Fruit fly (Drosophila melanogaster) whole organism, prepupa: ENCODE measurements around the gene CG15570.

Experiments used
- CG10631 ChIP-seq: fragments of 200-800 bp; sonication (Bioruptor generic); optimal IDR thresholded peaks from 2 replicates; lab custom pipeline; 2016; ENCODE audit warnings: missing biosample characterization, missing genetic modification characterization
- CG11294 ChIP-seq: fragments of 200-800 bp; sonication (Bioruptor generic); IDR thresholded peaks from 2 replicates; pipeline ENCODE4 v1.3.6; 2022; ENCODE audit warnings: missing biosample characterization, missing genetic modification characterization
- CG11902 ChIP-seq: fragments of 200-800 bp; sonication (Bioruptor generic); optimal IDR thresholded peaks from 3 replicates; lab custom pipeline; 2016; ENCODE audit warnings: missing biosample characterization, missing genetic modification characterization
- CG1621 ChIP-seq: fragments of 200-800 bp; sonication (Bioruptor generic); optimal IDR thresholded peaks from 3 replicates; lab custom pipeline; 2018; ENCODE audit warnings: missing biosample characterization, mild to moderate bottlenecking, missing genetic modification characterization
- CG31627 ChIP-seq: fragments of 200-800 bp; sonication (Bioruptor generic); optimal IDR thresholded peaks from 3 replicates; lab custom pipeline; 2016; ENCODE audit warnings: missing biosample characterization, missing genetic modification characterization
- CG32006 ChIP-seq: fragments of 200-800 bp; sonication (Bioruptor generic); optimal IDR thresholded peaks from 3 replicates; lab custom pipeline; 2017; ENCODE audit warnings: missing biosample characterization, mild to moderate bottlenecking, missing genetic modification characterization
- CG34406 ChIP-seq: fragments of 200-800 bp; sonication (Bioruptor generic); optimal IDR thresholded peaks from 3 replicates; lab custom pipeline; 2016; ENCODE audit warnings: missing biosample characterization, missing genetic modification characterization
- CG3919 ChIP-seq: fragments of 200-800 bp; sonication (Bioruptor generic); optimal IDR thresholded peaks from 3 replicates; lab custom pipeline; 2016; ENCODE audit warnings: missing biosample characterization, missing genetic modification characterization
- CG4318 ChIP-seq: fragments of 200-800 bp; sonication (Bioruptor generic); optimal IDR thresholded peaks from 3 replicates; lab custom pipeline; 2017; ENCODE audit warnings: missing biosample characterization, mild to moderate bottlenecking, missing genetic modification characterization
- CG6163 ChIP-seq: fragments of 200-800 bp; sonication (Bioruptor generic); IDR thresholded peaks from 3 replicates; pipeline ENCODE4 v1.3.6; 2022; ENCODE audit warnings: missing biosample characterization, missing genetic modification characterization
- CG6276 ChIP-seq: fragments of 200-800 bp; sonication (Bioruptor generic); optimal IDR thresholded peaks from 2 replicates; lab custom pipeline; 2017; ENCODE audit warnings: missing biosample characterization, mild to moderate bottlenecking, missing genetic modification characterization
- CG6792 ChIP-seq: fragments of 200-800 bp; sonication (Bioruptor generic); optimal IDR thresholded peaks from 3 replicates; lab custom pipeline; 2016; ENCODE audit warnings: missing biosample characterization, missing genetic modification characterization
- CG6854 ChIP-seq: fragments of 200-800 bp; sonication (Bioruptor generic); optimal IDR thresholded peaks from 2 replicates; lab custom pipeline; 2017; ENCODE audit warnings: missing biosample characterization, mild to moderate bottlenecking, missing genetic modification characterization
- CG8119 ChIP-seq: fragments of 200-800 bp; sonication (Bioruptor generic); IDR thresholded peaks from 3 replicates; pipeline ENCODE4 v1.3.6; 2022; ENCODE audit warnings: missing biosample characterization, missing genetic modification characterization
- CG8319 ChIP-seq: fragments of 200-800 bp; sonication (Bioruptor generic); optimal IDR thresholded peaks from 3 replicates; lab custom pipeline; 2016; ENCODE audit warnings: missing biosample characterization, missing genetic modification characterization
- Eip75B ChIP-seq: fragments of 200-800 bp; sonication (Bioruptor generic); optimal IDR thresholded peaks from 3 replicates; lab custom pipeline; 2016; ENCODE audit warnings: missing biosample characterization, missing genetic modification characterization
- Eip78C ChIP-seq: fragments of 200-800 bp; sonication (Bioruptor generic); peaks from one replicate; lab custom pipeline; 2016; ENCODE audit warnings: missing biosample characterization, missing genetic modification characterization
- Eip93F ChIP-seq: fragments of 200-800 bp; sonication (Bioruptor generic); optimal IDR thresholded peaks from 2 replicates; lab custom pipeline; 2016; ENCODE audit warnings: missing biosample characterization, mild to moderate bottlenecking, missing genetic modification characterization
- Ets21C ChIP-seq: fragments of 200-800 bp; sonication (Bioruptor generic); optimal IDR thresholded peaks from 3 replicates; lab custom pipeline; 2016; ENCODE audit warnings: missing biosample characterization, missing genetic modification characterization
- Ets96B ChIP-seq: fragments of 200-800 bp; optimal IDR thresholded peaks from 2 replicates; lab custom pipeline; 2019; ENCODE audit warnings: missing biosample characterization, mild to moderate bottlenecking, missing genetic modification characterization, moderate library complexity
- Gug ChIP-seq: fragments of 200-800 bp; sonication (Bioruptor generic); IDR thresholded peaks from 2 replicates; pipeline ENCODE4 v1.3.6; 2022; ENCODE audit warnings: missing biosample characterization, missing genetic modification characterization
- Hr38 ChIP-seq: sonication (Bioruptor generic); optimal IDR thresholded peaks from 2 replicates; lab custom pipeline; 2016; ENCODE audit warnings: missing biosample characterization, missing genetic modification characterization
- Hr4 ChIP-seq: fragments of 200-800 bp; sonication (Bioruptor generic); optimal IDR thresholded peaks from 3 replicates; lab custom pipeline; 2016; ENCODE audit warnings: missing biosample characterization, missing genetic modification characterization
- Lpt ChIP-seq: fragments of 200-800 bp; sonication (Bioruptor generic); optimal IDR thresholded peaks from 3 replicates; lab custom pipeline; 2016; ENCODE audit warnings: missing biosample characterization, missing genetic modification characterization
- Met ChIP-seq: fragments of 200-800 bp; sonication (Bioruptor generic); optimal IDR thresholded peaks from 3 replicates; lab custom pipeline; 2016; ENCODE audit warnings: missing biosample characterization, missing genetic modification characterization
- OdsH ChIP-seq: fragments of 200-800 bp; sonication (Bioruptor generic); optimal IDR thresholded peaks from 3 replicates; lab custom pipeline; 2016; ENCODE audit warnings: missing biosample characterization, missing genetic modification characterization
- Smox ChIP-seq: fragments of 200-800 bp; sonication (Bioruptor generic); optimal IDR thresholded peaks from 3 replicates; lab custom pipeline; 2016; ENCODE audit warnings: missing biosample characterization, missing genetic modification characterization
- Sox14 ChIP-seq: fragments of 200-800 bp; sonication (Bioruptor generic); optimal IDR thresholded peaks from 3 replicates; lab custom pipeline; 2016; ENCODE audit warnings: missing biosample characterization, missing genetic modification characterization
- Sox15 ChIP-seq: fragments of 200-800 bp; sonication (Bioruptor generic); optimal IDR thresholded peaks from 3 replicates; lab custom pipeline; 2016; ENCODE audit warnings: missing biosample characterization, missing genetic modification characterization
- achi ChIP-seq: fragments of 200-800 bp; sonication (Bioruptor generic); optimal IDR thresholded peaks from 3 replicates; lab custom pipeline; 2016; ENCODE audit warnings: missing biosample characterization, missing genetic modification characterization
- acj6 ChIP-seq: fragments of 200-800 bp; sonication (Bioruptor generic); optimal IDR thresholded peaks from 3 replicates; lab custom pipeline; 2016; ENCODE audit warnings: missing biosample characterization, missing genetic modification characterization
- dac ChIP-seq: fragments of 200-800 bp; sonication (Bioruptor generic); optimal IDR thresholded peaks from 2 replicates; lab custom pipeline; 2017; ENCODE audit warnings: missing biosample characterization, mild to moderate bottlenecking, missing genetic modification characterization
- dsx ChIP-seq: fragments of 200-800 bp; optimal IDR thresholded peaks from 3 replicates; lab custom pipeline; 2019; ENCODE audit warnings: missing biosample characterization, mild to moderate bottlenecking, missing genetic modification characterization, moderate library complexity; ENCODE audit not compliant: poor library complexity, severe bottlenecking
- eg ChIP-seq: fragments of 200-800 bp; sonication (Bioruptor generic); IDR thresholded peaks from 3 replicates; pipeline ENCODE4 v1.3.6; 2022; ENCODE audit warnings: missing biosample characterization, missing genetic modification characterization
- esn ChIP-seq: fragments of 200-800 bp; sonication (Bioruptor generic); optimal IDR thresholded peaks from 2 replicates; lab custom pipeline; 2016; ENCODE audit warnings: missing biosample characterization, mild to moderate bottlenecking, missing genetic modification characterization, moderate library complexity
- fd59A ChIP-seq: fragments of 200-800 bp; sonication (Bioruptor generic); optimal IDR thresholded peaks from 2 replicates; lab custom pipeline; 2017; ENCODE audit warnings: missing biosample characterization, mild to moderate bottlenecking, missing genetic modification characterization, missing genetic modification reagents
- fkh ChIP-seq: fragments of 200-800 bp; sonication (Bioruptor generic); optimal IDR thresholded peaks from 3 replicates; lab custom pipeline; 2017; ENCODE audit warnings: missing biosample characterization, mild to moderate bottlenecking, missing genetic modification characterization, moderate library complexity
- lz ChIP-seq: fragments of 200-800 bp; sonication (Bioruptor generic); optimal IDR thresholded peaks from 3 replicates; lab custom pipeline; 2016; ENCODE audit warnings: missing biosample characterization, missing genetic modification characterization
- net ChIP-seq: fragments of 200-800 bp; sonication (Bioruptor generic); optimal IDR thresholded peaks from 3 replicates; lab custom pipeline; 2016; ENCODE audit warnings: missing biosample characterization, missing genetic modification characterization
- pdm3 ChIP-seq: fragments of 200-800 bp; sonication (Bioruptor generic); optimal IDR thresholded peaks from 3 replicates; lab custom pipeline; 2016; ENCODE audit warnings: missing biosample characterization, missing genetic modification characterization
- salr ChIP-seq, 2 experiments: fragments of 200-800 bp; sonication (Bioruptor generic); optimal IDR thresholded peaks; 3 replicates each; lab custom pipeline; 2016 to 2018; ENCODE audit warnings: missing biosample characterization in 2 of 2, missing genetic modification characterization in 2 of 2, mild to moderate bottlenecking in 1 of 2
- spab ChIP-seq: fragments of 200-800 bp; sonication (Bioruptor generic); optimal IDR thresholded peaks from 2 replicates; lab custom pipeline; 2017; ENCODE audit warnings: missing biosample characterization, mild to moderate bottlenecking, missing genetic modification characterization, missing genetic modification reagents
- ss ChIP-seq, 2 experiments: fragments of 200-800 bp; sonication (Bioruptor generic); optimal IDR thresholded peaks; 2 replicates in 1 of 2; 3 replicates in 1 of 2; lab custom pipeline; 2017 to 2018; ENCODE audit warnings: mild to moderate bottlenecking in 2 of 2, missing biosample characterization in 2 of 2, missing genetic modification characterization in 2 of 2, moderate library complexity in 1 of 2
- svp ChIP-seq: fragments of 200-800 bp; sonication (Bioruptor generic); peaks from one replicate; lab custom pipeline; 2016; ENCODE audit warnings: missing biosample characterization, missing genetic modification characterization
- topi ChIP-seq: fragments of 200-800 bp; sonication (Bioruptor generic); optimal IDR thresholded peaks from 3 replicates; lab custom pipeline; 2016; ENCODE audit warnings: missing biosample characterization, missing genetic modification characterization
- vri ChIP-seq: fragments of 200-800 bp; sonication (Bioruptor generic); optimal IDR thresholded peaks from 3 replicates; lab custom pipeline; 2016; ENCODE audit warnings: missing biosample characterization, mild to moderate bottlenecking, missing genetic modification characterization

Gene CG15570

DNA sequence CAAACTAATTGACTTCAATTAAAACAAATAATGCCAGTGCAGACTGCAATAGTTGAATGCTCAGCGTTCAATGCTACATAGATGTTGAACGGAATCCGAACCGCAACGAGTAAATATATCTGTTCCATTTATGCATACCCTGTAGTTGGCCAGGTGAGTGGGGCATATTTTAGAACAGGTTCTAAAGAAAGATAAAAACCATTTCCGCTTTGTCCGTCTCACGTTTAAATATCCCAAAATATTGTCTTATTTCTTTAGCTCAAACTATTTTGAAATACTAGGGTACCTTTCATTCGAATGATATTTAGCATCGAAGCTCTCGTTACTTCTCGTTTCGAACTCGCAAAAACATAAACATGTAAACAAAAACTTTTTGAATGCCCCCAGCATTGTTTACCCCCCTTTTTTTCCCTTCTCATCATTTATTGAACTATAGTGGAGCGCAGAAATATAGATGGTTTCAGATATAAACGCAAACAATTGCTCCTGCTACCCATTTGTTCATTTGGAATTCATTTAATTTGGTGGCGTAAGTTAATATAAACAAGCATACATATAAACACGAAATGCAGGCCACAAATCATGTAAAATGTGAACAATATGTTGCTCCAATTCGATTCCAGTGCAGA is 45.7 kb upstream of the CG15570 start (continued):
- TF ChIP-seq CG11294 (peak; percentile 43; the same call in 1 of the 2 replicates), CG8119 (peak; percentile 47; the same call in 2 of the 3 replicates), Eip78C (GFP tag; lab: Kevin White, UChicago) (peak; percentile 67), Ets96B (tag; lab: Kevin White, UChicago) (peak; percentile 0), lz (GFP tag; lab: Kevin White, UChicago) (no peak), CG32006 (GFP tag; lab: Kevin White, UChicago) (peak; percentile 38), CG6854 (GFP tag; lab: Kevin White, UChicago) (no peak), Smox (no peak), acj6 (peak; percentile 33), salr (GFP tag; optimal IDR thresholded peaks at IDR 0.05; lab: Kevin White, UChicago) (no peak), svp (peak; percentile 20), Ets21C (no peak), Sox15 (GFP tag; lab: Kevin White, UChicago) (no peak)

DNA sequence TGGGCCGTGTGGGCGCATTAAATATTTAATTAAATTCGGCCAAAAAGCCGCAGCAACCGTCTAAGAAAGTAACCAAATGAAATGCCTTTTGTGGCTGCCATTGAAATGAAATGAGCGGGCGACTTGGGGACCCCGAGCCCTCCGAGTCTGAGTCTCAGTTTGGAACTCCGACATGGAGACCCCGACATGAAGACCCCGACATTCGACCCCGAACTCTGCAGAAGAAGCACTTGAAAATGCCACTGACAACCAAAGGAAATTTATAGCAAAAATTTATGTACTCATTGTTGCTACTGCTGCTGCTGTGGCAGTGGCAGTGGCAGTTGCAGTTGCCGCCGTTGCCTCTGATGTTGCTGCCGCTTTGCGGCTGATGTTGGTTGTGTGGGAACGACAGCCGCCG is 44.6 kb upstream of the CG15570 start:
- TF ChIP-seq svp, result peak; percentile 26
- no peak for TF ChIP-seq Gug (GFP tag; lab: Robert Waterston, UW)
- TF ChIP-seq CG8319 (GFP tag; lab: Kevin White, UChicago), result peak; percentile 79

DNA sequence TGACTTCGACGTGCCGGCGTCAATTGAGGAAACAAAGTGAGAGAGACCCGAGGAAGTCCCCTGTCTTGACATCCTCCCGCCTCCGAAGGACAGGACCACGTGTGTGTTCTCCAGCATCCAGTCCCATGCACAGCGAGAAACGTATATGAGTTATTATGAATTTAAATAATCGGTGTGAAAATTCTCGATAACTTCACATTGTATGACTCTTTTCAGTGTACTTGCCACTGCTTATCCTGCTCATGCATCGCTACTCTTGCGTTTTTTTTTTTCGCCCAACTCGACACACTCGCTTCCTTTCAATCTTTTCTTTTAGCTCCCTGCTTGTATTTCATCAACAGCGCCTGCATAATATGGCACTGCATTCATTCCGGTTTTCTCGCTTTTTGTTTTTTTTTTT is 42.2 kb upstream of the CG15570 start:
- TF ChIP-seq CG6854 (GFP tag; lab: Kevin White, UChicago) (no peak), eg (GFP tag; lab: Robert Waterston, UW) (peak; percentile 33; the same call in 1 of the 3 replicates), Gug (GFP tag; lab: Robert Waterston, UW) (no peak), net (GFP tag; lab: Kevin White, UChicago) (peak; percentile 40), CG6163 (peak; percentile 58; the same call in 1 of the 3 replicates), achi (GFP tag; lab: Kevin White, UChicago) (peak; percentile 63), topi (GFP tag; lab: Kevin White, UChicago) (peak; percentile 64), Eip75B (GFP tag; lab: Kevin White, UChicago) (peak; percentile 73), dsx (GFP tag; lab: Kevin White, UChicago) (peak; percentile 55), spab (peak; percentile 41), CG31627 (peak; percentile 39), CG1621 (tag; lab: Kevin White, UChicago) (no peak), Ets21C (peak; percentile 35), ss (GFP tag; optimal IDR thresholded peaks at IDR 0.05; lab: Kevin White, UChicago) (peak; percentile 55 to 61), Hr38 (GFP tag; lab: Kevin White, UChicago) (no peak), CG6792 (GFP tag; lab: Kevin White, UChicago) (peak; percentile 71), CG4318 (GFP tag; lab: Kevin White, UChicago) (no peak), CG3919 (GFP tag; lab: Kevin White, UChicago) (peak; percentile 70), fd59A (GFP tag; lab: Kevin White, UChicago) (no peak), Sox14 (GFP tag; lab: Kevin White, UChicago) (peak; percentile 60), CG34406 (GFP tag; lab: Kevin White, UChicago) (peak; percentile 40), lz (GFP tag; lab: Kevin White, UChicago) (peak; percentile 57), Met (peak; percentile 70), CG11902 (GFP tag; lab: Kevin White, UChicago) (peak; percentile 33), CG8119 (no peak), vri (GFP tag; lab: Kevin White, UChicago) (peak; percentile 33), Sox15 (GFP tag; lab: Kevin White, UChicago) (peak; percentile 34), salr (GFP tag; optimal IDR thresholded peaks at IDR 0.05; lab: Kevin White, UChicago) (no peak), CG32006 (GFP tag; lab: Kevin White, UChicago) (peak; percentile 18), CG11294 (no peak), svp (peak; percentile 75), pdm3 (GFP tag; lab: Kevin White, UChicago) (peak; percentile 62), dac (GFP tag; lab: Kevin White, UChicago) (no peak), CG6276 (GFP tag; lab: Kevin White, UChicago) (no peak), Eip93F (GFP tag; lab: Kevin White, UChicago) (no peak), fkh (GFP tag; lab: Kevin White, UChicago) (no peak), acj6 (peak; percentile 52), Hr4 (GFP tag; lab: Kevin White, UChicago) (peak; percentile 9), CG10631 (GFP tag; lab: Kevin White, UChicago) (peak; percentile 48), OdsH (GFP tag; lab: Kevin White, UChicago) (peak; percentile 53), esn (GFP tag; lab: Kevin White, UChicago) (peak; percentile 56), Lpt (peak; percentile 34)
